Fruit fly (Drosophila melanogaster) whole organism, embryonic: Measurements from ENCODE around the gene Aef1.

Source experiments
- CG10209 ChIP-seq: fragments of 200-800 bp; sonication (Bioruptor generic); optimal IDR thresholded peaks from 3 replicates; lab custom pipeline; 2017; ENCODE audit warnings: missing biosample characterization, mild to moderate bottlenecking, missing genetic modification characterization, missing genetic modification reagents
- CG1024 ChIP-seq: fragments of 200-800 bp; sonication (Bioruptor generic); IDR thresholded peaks from 2 replicates; pipeline ENCODE4 v1.3.6; 2022; ENCODE audit warnings: missing biosample characterization, missing genetic modification characterization
- CG10274 ChIP-seq: fragments of 200-800 bp; sonication (Bioruptor generic); optimal IDR thresholded peaks from 3 replicates; lab custom pipeline; 2017; ENCODE audit warnings: missing biosample characterization, mild to moderate bottlenecking, missing genetic modification characterization
- CG10654 ChIP-seq: fragments of 200-800 bp; sonication (Bioruptor generic); optimal IDR thresholded peaks from 2 replicates; lab custom pipeline; 2016; ENCODE audit warnings: missing biosample characterization, missing genetic modification characterization
- CG11456 ChIP-seq: fragments of 200-800 bp; sonication (Bioruptor generic); IDR thresholded peaks from 3 replicates; pipeline ENCODE4 v1.3.6; 2022; ENCODE audit warnings: missing biosample characterization, missing genetic modification characterization
- CG11695 ChIP-seq: fragments of 200-800 bp; sonication (Bioruptor generic); IDR thresholded peaks from 3 replicates; pipeline ENCODE4 v1.3.6; 2022; ENCODE audit warnings: missing biosample characterization, missing genetic modification characterization
- CG12071 ChIP-seq: fragments of 200-800 bp; sonication (Bioruptor generic); optimal IDR thresholded peaks from 3 replicates; lab custom pipeline; 2018; ENCODE audit warnings: missing biosample characterization, mild to moderate bottlenecking, missing genetic modification characterization
- CG13775 ChIP-seq: fragments of 200-800 bp; sonication (Bioruptor generic); optimal IDR thresholded peaks from 3 replicates; lab custom pipeline; 2017; ENCODE audit warnings: missing biosample characterization, mild to moderate bottlenecking, missing genetic modification characterization
- CG15601 ChIP-seq: fragments of 200-800 bp; sonication (Bioruptor generic); optimal IDR thresholded peaks from 3 replicates; lab custom pipeline; 2019; ENCODE audit warnings: missing biosample characterization, mild to moderate bottlenecking, missing genetic modification characterization, moderate library complexity
- CG1832 ChIP-seq: fragments of 200-800 bp; sonication (Bioruptor generic); optimal IDR thresholded peaks from 2 replicates; lab custom pipeline; 2017; ENCODE audit warnings: missing biosample characterization, mild to moderate bottlenecking, missing genetic modification characterization, inconsistent platforms
- CG2678 ChIP-seq: fragments of 200-800 bp; sonication (Bioruptor generic); optimal IDR thresholded peaks from 3 replicates; lab custom pipeline; 2019; ENCODE audit warnings: missing biosample characterization, mild to moderate bottlenecking, missing genetic modification characterization, moderate library complexity
- CG30403 ChIP-seq: fragments of 200-800 bp; sonication (Bioruptor generic); optimal IDR thresholded peaks from 3 replicates; lab custom pipeline; 2016; ENCODE audit warnings: missing biosample characterization, missing genetic modification characterization
- CG34376 ChIP-seq: fragments of 200-800 bp; sonication (Bioruptor generic); optimal IDR thresholded peaks from 2 replicates; lab custom pipeline; 2018; ENCODE audit warnings: missing biosample characterization, mild to moderate bottlenecking, missing genetic modification characterization
- CG4730 ChIP-seq: fragments of 200-800 bp; sonication (Bioruptor generic); IDR thresholded peaks from 2 replicates; pipeline ENCODE4 v1.3.6; 2022; ENCODE audit warnings: missing biosample characterization, missing genetic modification characterization
- CG4820 ChIP-seq: fragments of 200-800 bp; sonication (Bioruptor generic); optimal IDR thresholded peaks from 3 replicates; lab custom pipeline; 2016; ENCODE audit warnings: missing biosample characterization, missing genetic modification characterization
- CG5953 ChIP-seq: fragments of 200-800 bp; sonication (Bioruptor generic); IDR thresholded peaks from 2 replicates; pipeline ENCODE4 v1.3.6; 2022; ENCODE audit warnings: missing biosample characterization, missing genetic modification characterization
- CG6854 ChIP-seq: fragments of 200-800 bp; sonication (Bioruptor generic); optimal IDR thresholded peaks from 3 replicates; lab custom pipeline; 2017; ENCODE audit warnings: missing biosample characterization, mild to moderate bottlenecking, missing genetic modification characterization
- CG7987 ChIP-seq: fragments of 200-800 bp; sonication (Bioruptor generic); optimal IDR thresholded peaks from 2 replicates; lab custom pipeline; 2018; ENCODE audit warnings: missing biosample characterization, mild to moderate bottlenecking, missing genetic modification characterization, moderate library complexity
- CoRest ChIP-seq: fragments of 200-800 bp; sonication (Bioruptor generic); optimal IDR thresholded peaks from 3 replicates; lab custom pipeline; 2018; ENCODE audit warnings: missing biosample characterization, mild to moderate bottlenecking, missing genetic modification characterization, moderate library complexity
- D ChIP-seq, 2 experiments: fragments of 200-800 bp in 1 of 2; fragments of >200 bp in 1 of 2; sonication (Bioruptor generic) in 1 of 2; optimal IDR thresholded peaks; 2 replicates in 1 of 2; 3 replicates in 1 of 2; lab custom pipeline; 2017; ENCODE audit warnings: mild to moderate bottlenecking in 1 of 2, missing biosample characterization in 1 of 2, missing genetic modification characterization in 1 of 2, missing genetic modification reagents in 1 of 2
- D19A ChIP-seq: fragments of 200-800 bp; optimal IDR thresholded peaks from 3 replicates; lab custom pipeline; 2019; ENCODE audit warnings: missing biosample characterization, mild to moderate bottlenecking, missing genetic modification characterization, moderate library complexity
- Ets97D ChIP-seq: fragments of 200-800 bp; sonication (Bioruptor generic); optimal IDR thresholded peaks from 3 replicates; lab custom pipeline; 2016; ENCODE audit warnings: missing biosample characterization, missing genetic modification characterization
- Hmr ChIP-seq: fragments of 200-800 bp; sonication (Bioruptor generic); optimal IDR thresholded peaks from 3 replicates; lab custom pipeline; 2017; ENCODE audit warnings: mild to moderate bottlenecking, missing biosample characterization, missing genetic modification reagents, missing genetic modification characterization
- Hr51 ChIP-seq, 2 experiments: fragments of 200-800 bp; sonication (Bioruptor generic); optimal IDR thresholded peaks; 2 replicates in 1 of 2; 3 replicates in 1 of 2; lab custom pipeline; 2016 to 2018; ENCODE audit warnings: missing biosample characterization in 2 of 2, missing genetic modification characterization in 2 of 2, mild to moderate bottlenecking in 1 of 2, moderate library complexity in 1 of 2
- Kr ChIP-seq: fragments of 200-800 bp; sonication (Bioruptor generic); optimal IDR thresholded peaks from 2 replicates; lab custom pipeline; 2017; ENCODE audit warnings: missing biosample characterization, mild to moderate bottlenecking, missing genetic modification characterization
- Meics ChIP-seq: fragments of 200-800 bp; sonication (Bioruptor generic); optimal IDR thresholded peaks from 2 replicates; lab custom pipeline; 2017; ENCODE audit warnings: missing biosample characterization, mild to moderate bottlenecking, missing genetic modification characterization
- Oli ChIP-seq: fragments of 200-800 bp; sonication (Bioruptor generic); optimal IDR thresholded peaks from 2 replicates; lab custom pipeline; 2018; ENCODE audit warnings: missing biosample characterization, mild to moderate bottlenecking, missing genetic modification characterization, moderate library complexity
- ase ChIP-seq: fragments of 200-800 bp; sonication (Bioruptor generic); IDR thresholded peaks from 3 replicates; pipeline ENCODE4 v1.3.6; 2022; ENCODE audit warnings: missing biosample characterization, missing genetic modification characterization
- ash1 ChIP-seq: fragments of 200-800 bp; sonication (Bioruptor generic); optimal IDR thresholded peaks from 2 replicates; lab custom pipeline; 2018; ENCODE audit warnings: missing biosample characterization, mild to moderate bottlenecking, missing genetic modification characterization
- bigmax ChIP-seq: fragments of 200-800 bp; sonication (Bioruptor generic); optimal IDR thresholded peaks from 2 replicates; lab custom pipeline; 2018; ENCODE audit warnings: missing biosample characterization, mild to moderate bottlenecking, missing genetic modification characterization
- br ChIP-seq: fragments of >200 bp; optimal IDR thresholded peaks from 2 replicates; lab custom pipeline; 2017
- btn ChIP-seq: fragments of 200-800 bp; sonication (Bioruptor generic); optimal IDR thresholded peaks from 2 replicates; lab custom pipeline; 2016; ENCODE audit warnings: missing biosample characterization, missing genetic modification characterization
- gce ChIP-seq: fragments of 200-800 bp; sonication (Bioruptor generic); IDR thresholded peaks from 3 replicates; pipeline ENCODE4 v1.3.6; 2022; ENCODE audit warnings: missing biosample characterization, missing genetic modification characterization
- gfzf ChIP-seq: fragments of 200-800 bp; sonication (Bioruptor generic); optimal IDR thresholded peaks from 2 replicates; lab custom pipeline; 2016; ENCODE audit warnings: missing biosample characterization, mild to moderate bottlenecking, missing genetic modification characterization, moderate library complexity
- gsb-n ChIP-seq: fragments of 200-800 bp; sonication (Bioruptor generic); optimal IDR thresholded peaks from 3 replicates; lab custom pipeline; 2018; ENCODE audit warnings: missing biosample characterization, mild to moderate bottlenecking, missing genetic modification characterization
- hkb ChIP-seq, 2 experiments: fragments of 200-800 bp in 1 of 2; fragments of >200 bp in 1 of 2; sonication (Bioruptor generic) in 1 of 2; IDR thresholded peaks in 1 of 2; optimal IDR thresholded peaks in 1 of 2; 2 replicates each; pipeline versions ENCODE4 v1.3.6 to Lab custom; 2017 to 2022; ENCODE audit warnings: missing biosample characterization in 1 of 2, missing genetic modification characterization in 1 of 2
- inv ChIP-seq: fragments of 200-800 bp; sonication (Bioruptor generic); IDR thresholded peaks from 2 replicates; pipeline ENCODE4 v1.3.6; 2022; ENCODE audit warnings: missing biosample characterization, missing genetic modification characterization; ENCODE audit not compliant: partially characterized antibody
- kah ChIP-seq: fragments of 200-800 bp; sonication (Bioruptor generic); optimal IDR thresholded peaks from 2 replicates; lab custom pipeline; 2018; ENCODE audit warnings: missing biosample characterization, mild to moderate bottlenecking, missing genetic modification characterization
- lbe ChIP-seq: fragments of 200-800 bp; sonication (Bioruptor generic); optimal IDR thresholded peaks from 2 replicates; lab custom pipeline; 2016; ENCODE audit warnings: missing biosample characterization, mild to moderate bottlenecking, missing genetic modification characterization
- nau ChIP-seq: fragments of 200-800 bp; sonication (Bioruptor generic); optimal IDR thresholded peaks from 3 replicates; lab custom pipeline; 2017; ENCODE audit warnings: missing biosample characterization, mild to moderate bottlenecking, missing genetic modification characterization, missing genetic modification reagents
- nerfin-1 ChIP-seq: fragments of 200-800 bp; sonication (Bioruptor generic); optimal IDR thresholded peaks from 3 replicates; lab custom pipeline; 2019; ENCODE audit warnings: missing biosample characterization, mild to moderate bottlenecking, missing genetic modification characterization, moderate library complexity
- onecut ChIP-seq: fragments of 200-800 bp; sonication (Bioruptor generic); IDR thresholded peaks from 2 replicates; pipeline ENCODE4 v1.3.6; 2022; ENCODE audit warnings: missing biosample characterization, missing genetic modification characterization
- salm ChIP-seq: fragments of 200-800 bp; sonication (Bioruptor generic); optimal IDR thresholded peaks from 2 replicates; lab custom pipeline; 2018; ENCODE audit warnings: missing biosample characterization, mild to moderate bottlenecking, missing genetic modification characterization
- slbo ChIP-seq: fragments of 200-800 bp; sonication (Bioruptor generic); IDR thresholded peaks from 2 replicates; pipeline ENCODE4 v1.3.6; 2022; ENCODE audit warnings: missing biosample characterization, missing genetic modification characterization
- slp2 ChIP-seq: fragments of 200-800 bp; sonication (Bioruptor generic); optimal IDR thresholded peaks from 2 replicates; lab custom pipeline; 2016; ENCODE audit warnings: missing biosample characterization, missing genetic modification characterization
- sqz ChIP-seq: fragments of 200-800 bp; sonication (Bioruptor generic); optimal IDR thresholded peaks from 3 replicates; lab custom pipeline; 2018; ENCODE audit warnings: missing biosample characterization, mild to moderate bottlenecking, missing genetic modification characterization
- stc ChIP-seq: fragments of 200-800 bp; sonication (Bioruptor generic); IDR thresholded peaks from 2 replicates; pipeline ENCODE4 v1.3.6; 2022; ENCODE audit warnings: missing biosample characterization, missing genetic modification characterization
- sug ChIP-seq: fragments of 200-800 bp; optimal IDR thresholded peaks from 2 replicates; lab custom pipeline; 2019; ENCODE audit warnings: missing biosample characterization, mild to moderate bottlenecking, missing genetic modification characterization, moderate library complexity
- twi ChIP-seq: fragments of 200-800 bp; optimal IDR thresholded peaks from 2 replicates; lab custom pipeline; 2019; ENCODE audit warnings: missing biosample characterization, mild to moderate bottlenecking, missing genetic modification characterization, moderate library complexity
- zfh1 ChIP-seq: fragments of 200-800 bp; sonication (Bioruptor generic); IDR thresholded peaks from 3 replicates; pipeline ENCODE4 v1.3.6; 2022; ENCODE audit warnings: missing biosample characterization, missing genetic modification characterization

The Aef1 gene

dm6 chr3L:21412140-21412539 lies 21.1 kb upstream of the Aef1 start (continued):
- TF ChIP-seq CG10209 (GFP tag; lab: Kevin White, UChicago) = peak; percentile 20
- TF ChIP-seq Hmr (GFP tag; lab: Kevin White, UChicago) = peak; percentile 19
- peak; percentile 45; the same call in 1 of the 2 replicates for TF ChIP-seq stc (GFP tag; lab: Robert Waterston, UW)
- no peak for TF ChIP-seq D (optimal IDR thresholded peaks at IDR 0.05; lab: Kevin White, UChicago)
- TF ChIP-seq D (GFP tag; optimal IDR thresholded peaks at IDR 0.05; lab: Kevin White, UChicago) = no peak
- TF ChIP-seq CG11695 (GFP tag; lab: Robert Waterston, UW) = peak; percentile 21; the same call in 1 of the 3 replicates
- no peak for TF ChIP-seq slbo (GFP tag; lab: Robert Waterston, UW)
- TF ChIP-seq gfzf = no peak
- no peak for TF ChIP-seq ash1 (GFP tag; lab: Kevin White, UChicago)
- peak; percentile 59 for TF ChIP-seq CG2678 (tag; lab: Kevin White, UChicago)
- no peak for TF ChIP-seq Hr51 (GFP tag; optimal IDR thresholded peaks at IDR 0.05; lab: Kevin White, UChicago)
- TF ChIP-seq Ets97D = no peak
- no peak for TF ChIP-seq CG1832 (GFP tag; lab: Kevin White, UChicago)
- TF ChIP-seq onecut (GFP tag; lab: Robert Waterston, UW) = peak; percentile 23
- no peak for TF ChIP-seq bigmax (GFP tag; lab: Kevin White, UChicago)
- no peak for TF ChIP-seq slp2
- TF ChIP-seq btn (GFP tag; lab: Kevin White, UChicago) = no peak
- TF ChIP-seq CG11456 (GFP tag; lab: Robert Waterston, UW) = no peak
- TF ChIP-seq CG7987 (GFP tag; lab: Kevin White, UChicago) = peak; percentile 60
- TF ChIP-seq CG6854 (GFP tag; lab: Kevin White, UChicago) = peak; percentile 51
- no peak for TF ChIP-seq CG10274 (GFP tag; lab: Kevin White, UChicago)
- no peak for TF ChIP-seq sqz
- no peak for TF ChIP-seq gce (GFP tag; lab: Robert Waterston, UW)
- TF ChIP-seq D19A = no peak
- peak; percentile 8 for TF ChIP-seq Meics (GFP tag; lab: Kevin White, UChicago)
- no peak for TF ChIP-seq inv
- no peak for TF ChIP-seq twi (tag; lab: Kevin White, UChicago)
- peak; percentile 14 for TF ChIP-seq salm (tag; lab: Kevin White, UChicago)
- no peak for TF ChIP-seq nerfin-1 (tag; lab: Kevin White, UChicago)
- TF ChIP-seq CG4820 (GFP tag; lab: Kevin White, UChicago) = no peak
- TF ChIP-seq sug (tag; lab: Kevin White, UChicago) = peak; percentile 6
- TF ChIP-seq CG34376 = no peak
- no peak for TF ChIP-seq Kr (GFP tag; lab: Kevin White, UChicago)
- TF ChIP-seq br (lab: Kevin White, UChicago) = no peak
- no peak for TF ChIP-seq CG10654 (GFP tag; lab: Kevin White, UChicago)
- no peak for TF ChIP-seq CoRest (tag; lab: Kevin White, UChicago)
- TF ChIP-seq zfh1 (GFP tag; lab: Robert Waterston, UW) = no peak
- no peak for TF ChIP-seq CG13775
- TF ChIP-seq CG12071 (GFP tag; lab: Kevin White, UChicago) = peak; percentile 69
- TF ChIP-seq lbe (GFP tag; lab: Kevin White, UChicago) = no peak
- no peak for TF ChIP-seq Oli (tag; lab: Kevin White, UChicago)
- TF ChIP-seq CG5953 (GFP tag; lab: Robert Waterston, UW) = no peak
- no peak for TF ChIP-seq gsb-n (tag; lab: Kevin White, UChicago)
- TF ChIP-seq CG4730 (GFP tag; lab: Robert Waterston, UW) = no peak
- TF ChIP-seq kah (GFP tag; lab: Kevin White, UChicago) = peak; percentile 6
- TF ChIP-seq CG15601 (tag; lab: Kevin White, UChicago) = no peak
- TF ChIP-seq ase (GFP tag; lab: Robert Waterston, UW) = no peak
- TF ChIP-seq CG1024 (GFP tag; lab: Robert Waterston, UW) = 0 out of 2 replicates have a peak, but pooled peaks have one; percentile 16
- peak; percentile 40 for TF ChIP-seq nau (GFP tag; lab: Kevin White, UChicago)
- TF ChIP-seq hkb (optimal IDR thresholded peaks at IDR 0.05; lab: Kevin White, UChicago) = no peak
- peak; percentile 74 for TF ChIP-seq hkb (GFP tag; IDR thresholded peaks at IDR 0.05; lab: Robert Waterston, UW)
- no peak for TF ChIP-seq CG30403 (GFP tag; lab: Kevin White, UChicago)
